Worm (Caenorhabditis elegans) whole organism, mixed stage, embryonic: Measurements from ENCODE around the gene T28A11.4.

ENCODE experiments used
- bed-3 ChIP-seq: fragments of 200-800 bp; sonication (Bioruptor generic); optimal IDR thresholded peaks from 3 replicates; lab custom pipeline; 2018; ENCODE audit warnings: mild to moderate bottlenecking, missing genetic modification characterization, moderate library complexity, missing compliant biosample characterization
- flh-1 ChIP-seq: fragments of 200-800 bp; sonication (Bioruptor generic); optimal IDR thresholded peaks from 2 replicates; lab custom pipeline; 2018; ENCODE audit warnings: mild to moderate bottlenecking, missing genetic modification characterization, moderate library complexity, missing compliant biosample characterization
- lin-13 ChIP-seq: fragments of 150-350 bp; optimal IDR thresholded peaks from 2 replicates; lab custom pipeline; 2014; ENCODE audit warnings: missing biosample characterization, missing genetic modification characterization
- mep-1 ChIP-seq: fragments of 150-350 bp; optimal IDR thresholded peaks from 2 replicates; lab custom pipeline; 2017; ENCODE audit warnings: missing biosample characterization, missing genetic modification reagents, missing genetic modification characterization, inconsistent platforms
- pha-4 ChIP-seq: fragments of 150-350 bp; optimal IDR thresholded peaks from 2 replicates; lab custom pipeline; 2018; ENCODE audit warnings: missing biosample characterization, missing genetic modification reagents, missing genetic modification characterization
- snpc-4 ChIP-seq: fragments of 150-350 bp; optimal IDR thresholded peaks from 2 replicates; lab custom pipeline; 2014; ENCODE audit warnings: missing biosample characterization, missing genetic modification characterization

- TF ChIP-seq flh-1 (GFP tag; lab: Kevin White, UChicago) (no peak), snpc-4 (tag; lab: Kevin White, UChicago) (no peak), mep-1 (no peak), lin-13 (no peak), bed-3 (no peak), pha-4 (tag; lab: Kevin White, UChicago) (no peak)
These were observed 43.7 kb upstream of the T28A11.4 start for ce11 chrV:3230150-3230549.
